Fruit fly (Drosophila melanogaster): ENCODE results near the gene CG16743.

CG16743 gene

DNA sequence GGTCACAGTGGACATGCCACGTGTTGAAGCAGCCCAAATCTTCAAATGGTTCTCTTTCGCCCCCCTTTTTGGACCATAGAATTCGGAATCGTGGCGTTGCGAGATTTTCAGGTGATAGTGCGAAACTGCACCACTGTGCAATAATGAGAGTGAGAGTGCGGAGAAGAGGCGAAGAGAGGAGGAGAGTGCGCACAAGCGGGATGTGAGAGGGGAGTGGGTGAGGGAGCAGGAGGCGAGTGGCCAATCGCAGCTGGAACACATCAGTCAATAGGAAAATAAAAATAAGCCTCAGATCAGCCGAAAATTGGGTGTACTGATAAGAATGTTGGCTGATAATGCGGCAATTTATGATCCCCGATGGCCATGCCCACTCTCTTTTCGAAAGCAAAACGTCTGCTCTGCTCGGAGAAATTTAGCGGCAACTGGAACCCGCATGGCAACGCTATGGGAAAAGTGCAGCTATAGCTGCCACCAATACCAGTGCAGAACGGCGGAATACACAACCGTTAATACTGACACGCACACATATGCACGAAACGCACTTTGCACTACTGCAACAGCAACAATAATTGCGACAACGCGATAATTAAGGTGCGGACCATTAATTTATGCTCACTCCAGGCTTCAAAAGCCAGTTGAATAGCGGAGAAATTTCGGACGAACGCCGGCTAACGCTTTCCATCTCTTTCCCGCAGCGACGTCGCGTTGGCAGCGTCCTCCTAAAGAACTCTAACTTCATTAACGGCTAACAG lies 4.6 kb upstream of the CG16743 start (continued):
- peak; percentile 17 for TF ChIP-seq vri (GFP tag; optimal IDR thresholded peaks at IDR 0.05)
- peak; percentile 3 for TF ChIP-seq OdsH (GFP tag; optimal IDR thresholded peaks at IDR 0.05)
- peak; percentile 63; the same call in 2 of the 3 replicates for TF ChIP-seq eg (GFP tag; IDR thresholded peaks at IDR 0.05)
- TF ChIP-seq CG16779 (tag; optimal IDR thresholded peaks at IDR 0.05): peak; percentile 66
- TF ChIP-seq acj6 (GFP tag; optimal IDR thresholded peaks at IDR 0.05): no peak
- peak; percentile 48 for TF ChIP-seq net (GFP tag; optimal IDR thresholded peaks at IDR 0.05)
- TF ChIP-seq CG11902 (GFP tag; optimal IDR thresholded peaks at IDR 0.05): no peak
- peak; percentile 33 for TF ChIP-seq CG6792 (GFP tag; optimal IDR thresholded peaks at IDR 0.05)
- TF ChIP-seq CG11294 (GFP tag; IDR thresholded peaks at IDR 0.05): no peak; the same call in 1 of the 2 replicates
- peak; percentile 28 for TF ChIP-seq Lpt (GFP tag; optimal IDR thresholded peaks at IDR 0.05)
- no peak for TF ChIP-seq dsx (GFP tag; optimal IDR thresholded peaks at IDR 0.05; ENCODE audit: poor library complexity, severe bottlenecking)
- peak; percentile 41 for TF ChIP-seq Met (GFP tag; optimal IDR thresholded peaks at IDR 0.05)
- TF ChIP-seq Smox (GFP tag; optimal IDR thresholded peaks at IDR 0.05): peak; percentile 38
- no peak for TF ChIP-seq CG6276 (GFP tag; optimal IDR thresholded peaks at IDR 0.05)
- peak; percentile 27 for TF ChIP-seq Ets96B (tag; optimal IDR thresholded peaks at IDR 0.05)
- no peak for TF ChIP-seq CG11762 (GFP tag; optimal IDR thresholded peaks at IDR 0.05; ENCODE audit: insufficient read depth)
- peak; percentile 26 for TF ChIP-seq fkh (GFP tag; optimal IDR thresholded peaks at IDR 0.05)
- TF ChIP-seq CG31627 (GFP tag; optimal IDR thresholded peaks at IDR 0.05): peak; percentile 31

DNA sequence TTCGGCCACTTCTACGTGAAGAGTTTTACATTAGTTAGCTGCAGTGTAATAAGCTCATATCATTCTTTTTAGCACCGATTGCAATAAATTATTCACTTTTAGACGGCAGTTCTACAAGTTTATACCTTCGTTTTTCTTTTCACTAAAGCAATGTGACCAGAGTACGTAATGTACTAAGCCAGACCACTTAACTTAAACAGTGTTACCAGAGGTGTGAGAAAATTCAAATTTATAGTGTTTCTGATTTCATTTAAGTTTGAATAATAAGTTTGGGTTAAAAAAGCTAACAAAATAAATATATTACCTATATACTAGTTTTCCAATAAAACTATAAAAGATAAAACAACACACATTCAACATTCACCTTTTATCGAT lies 4.1 kb upstream of the CG16743 start:
- TF ChIP-seq Met (GFP tag; optimal IDR thresholded peaks at IDR 0.05): no peak
- no peak for TF ChIP-seq CG11294 (GFP tag; IDR thresholded peaks at IDR 0.05)
- TF ChIP-seq Eip93F (GFP tag; optimal IDR thresholded peaks at IDR 0.05): no peak
- TF ChIP-seq CG6854 (GFP tag; optimal IDR thresholded peaks at IDR 0.05): no peak
- TF ChIP-seq svp (GFP tag): no peak
- no peak for TF ChIP-seq CG3032 (tag; optimal IDR thresholded peaks at IDR 0.05)
- no peak for TF ChIP-seq CG31627 (GFP tag; optimal IDR thresholded peaks at IDR 0.05)
- TF ChIP-seq eg (GFP tag; IDR thresholded peaks at IDR 0.05): no peak
- TF ChIP-seq pdm3 (GFP tag; optimal IDR thresholded peaks at IDR 0.05): no peak
- TF ChIP-seq ss (GFP tag; optimal IDR thresholded peaks at IDR 0.05): no peak
- no peak for TF ChIP-seq spab (GFP tag; optimal IDR thresholded peaks at IDR 0.05)
- TF ChIP-seq Eip78C (GFP tag): no peak
- TF ChIP-seq Sox15 (GFP tag; optimal IDR thresholded peaks at IDR 0.05): no peak
- no peak for TF ChIP-seq Lpt (GFP tag; optimal IDR thresholded peaks at IDR 0.05)
- no peak for TF ChIP-seq CG8119 (GFP tag; IDR thresholded peaks at IDR 0.05)
- no peak for TF ChIP-seq acj6 (GFP tag; optimal IDR thresholded peaks at IDR 0.05)

dm6 chr2L:10970134-10970533 lies 1.9 kb upstream of the CG16743 start, which contains the start of the genes Tmem214 and YL-1:
Gene Tmem214, minus strand, starts transcription at chr2L:10970275.
Gene YL-1, plus strand, starts transcription at chr2L:10970443.
- TF ChIP-seq lz (GFP tag; optimal IDR thresholded peaks at IDR 0.05) (no peak), CG3032 (tag; optimal IDR thresholded peaks at IDR 0.05) (peak; percentile 7), fkh (GFP tag; optimal IDR thresholded peaks at IDR 0.05) (peak; percentile 95), esn (GFP tag; optimal IDR thresholded peaks at IDR 0.05) (peak; percentile 3), Eip78C (GFP tag) (peak; percentile 75), cyc (GFP tag; optimal IDR thresholded peaks at IDR 0.05) (no peak), vri (GFP tag; optimal IDR thresholded peaks at IDR 0.05) (peak; percentile 62), Sox14 (GFP tag; optimal IDR thresholded peaks at IDR 0.05) (peak; percentile 14)

- TF ChIP-seq Hr4 (GFP tag; optimal IDR thresholded peaks at IDR 0.05): no peak
- TF ChIP-seq CG31627 (GFP tag; optimal IDR thresholded peaks at IDR 0.05): no peak
- no peak for TF ChIP-seq CG15336 (GFP tag; IDR thresholded peaks at IDR 0.05)
- no peak for TF ChIP-seq Sox102F (GFP tag; optimal IDR thresholded peaks at IDR 0.05)
- TF ChIP-seq Sox15 (GFP tag; optimal IDR thresholded peaks at IDR 0.05): no peak
- no peak for TF ChIP-seq fkh (GFP tag; optimal IDR thresholded peaks at IDR 0.05)
- no peak for TF ChIP-seq CG11762 (GFP tag; optimal IDR thresholded peaks at IDR 0.05; ENCODE audit: insufficient read depth)
- TF ChIP-seq acj6 (GFP tag; optimal IDR thresholded peaks at IDR 0.05): no peak
- no peak for TF ChIP-seq CG8319 (GFP tag; optimal IDR thresholded peaks at IDR 0.05)
- no peak for TF ChIP-seq CG3919 (GFP tag; optimal IDR thresholded peaks at IDR 0.05)
- TF ChIP-seq CG1621 (tag; optimal IDR thresholded peaks at IDR 0.05): no peak
- TF ChIP-seq CG6808 (GFP tag; optimal IDR thresholded peaks at IDR 0.05): no peak
- TF ChIP-seq CG10631 (GFP tag; optimal IDR thresholded peaks at IDR 0.05): no peak
Observed at dm6 chr2L:10974638-10975037, 2.6 kb downstream of the CG16743 start.

Measured in whole organism, prepupa.